Fruit fly (Drosophila melanogaster) whole organism, embryonic: Measurements from ENCODE around the gene CG15034.

Source experiments
- B-H2 ChIP-seq: fragments of 200-800 bp; sonication (Bioruptor generic); optimal IDR thresholded peaks from 2 replicates; lab custom pipeline; 2018; ENCODE audit warnings: missing biosample characterization, mild to moderate bottlenecking, missing genetic modification characterization
- Bgb ChIP-seq: fragments of 200-800 bp; sonication (Bioruptor generic); IDR thresholded peaks from 2 replicates; pipeline ENCODE4 v1.3.6; 2022; ENCODE audit warnings: missing biosample characterization, missing genetic modification characterization; ENCODE audit not compliant: partially characterized antibody
- CG11560 ChIP-seq: fragments of 200-800 bp; sonication (Bioruptor generic); IDR thresholded peaks from 3 replicates; pipeline ENCODE4 v1.3.6; 2022; ENCODE audit warnings: missing biosample characterization, missing genetic modification characterization
- CG12942 ChIP-seq: fragments of 200-800 bp; sonication (Bioruptor generic); optimal IDR thresholded peaks from 3 replicates; lab custom pipeline; 2016; ENCODE audit warnings: missing biosample characterization, missing genetic modification characterization
- CG14050 ChIP-seq: fragments of 200-800 bp; sonication (Bioruptor generic); IDR thresholded peaks from 3 replicates; pipeline ENCODE4 v1.3.6; 2022; ENCODE audit warnings: missing biosample characterization, missing genetic modification characterization
- CG1792 ChIP-seq: fragments of 200-800 bp; sonication (Bioruptor generic); optimal IDR thresholded peaks from 2 replicates; lab custom pipeline; 2016; ENCODE audit warnings: missing biosample characterization, missing genetic modification characterization
- CG18011 ChIP-seq: fragments of 200-800 bp; sonication (Bioruptor generic); optimal IDR thresholded peaks from 2 replicates; lab custom pipeline; 2017; ENCODE audit warnings: missing biosample characterization, missing genetic modification characterization, mild to moderate bottlenecking, moderate library complexity, missing genotype
- CG2202 ChIP-seq: fragments of 200-800 bp; sonication (Bioruptor generic); optimal IDR thresholded peaks from 2 replicates; lab custom pipeline; 2018; ENCODE audit warnings: missing biosample characterization, mild to moderate bottlenecking, missing genetic modification characterization
- CG2889 ChIP-seq: fragments of 200-800 bp; sonication (Bioruptor generic); IDR thresholded peaks from 3 replicates; pipeline ENCODE4 v1.3.6; 2022; ENCODE audit warnings: missing biosample characterization, missing genetic modification characterization
- CG30431 ChIP-seq: fragments of 200-800 bp; sonication (Bioruptor generic); optimal IDR thresholded peaks from 2 replicates; lab custom pipeline; 2017; ENCODE audit warnings: missing biosample characterization, missing genetic modification characterization
- CG31365 ChIP-seq: fragments of 200-800 bp; sonication (Bioruptor generic); optimal IDR thresholded peaks from 2 replicates; lab custom pipeline; 2018; ENCODE audit warnings: missing biosample characterization, mild to moderate bottlenecking, missing genetic modification characterization
- CG3163 ChIP-seq: fragments of 200-800 bp; sonication (Bioruptor generic); optimal IDR thresholded peaks from 3 replicates; lab custom pipeline; 2016; ENCODE audit warnings: missing biosample characterization, missing genetic modification characterization
- CG3726 ChIP-seq: fragments of 200-800 bp; sonication (Bioruptor generic); IDR thresholded peaks from 3 replicates; pipeline ENCODE4, ENCODE4 v1.3.6; 2022; ENCODE audit warnings: missing biosample characterization, missing genetic modification characterization
- CG4730 ChIP-seq: fragments of 200-800 bp; sonication (Bioruptor generic); IDR thresholded peaks from 2 replicates; pipeline ENCODE4 v1.3.6; 2022; ENCODE audit warnings: missing biosample characterization, missing genetic modification characterization
- CG5245 ChIP-seq: fragments of 200-800 bp; sonication (Bioruptor generic); optimal IDR thresholded peaks from 3 replicates; lab custom pipeline; 2016; ENCODE audit warnings: missing biosample characterization, missing genetic modification characterization
- CG6654 ChIP-seq: fragments of 200-800 bp; sonication (Bioruptor generic); optimal IDR thresholded peaks from 2 replicates; lab custom pipeline; 2017; ENCODE audit warnings: missing biosample characterization, mild to moderate bottlenecking, missing genetic modification characterization
- CG7839 ChIP-seq: fragments of 200-800 bp; sonication (Bioruptor generic); optimal IDR thresholded peaks from 3 replicates; lab custom pipeline; 2018; ENCODE audit warnings: missing biosample characterization, mild to moderate bottlenecking, missing genetic modification characterization, moderate library complexity
- CG8388 ChIP-seq: fragments of 200-800 bp; sonication (Bioruptor generic); optimal IDR thresholded peaks from 2 replicates; lab custom pipeline; 2019; ENCODE audit warnings: missing biosample characterization, mild to moderate bottlenecking, missing genetic modification characterization, moderate library complexity
- CG8944 ChIP-seq: fragments of 200-800 bp; sonication (Bioruptor generic); optimal IDR thresholded peaks from 3 replicates; lab custom pipeline; 2016; ENCODE audit warnings: missing biosample characterization, missing genetic modification characterization
- CG9727 ChIP-seq: fragments of 200-800 bp; sonication (Bioruptor generic); optimal IDR thresholded peaks from 3 replicates; lab custom pipeline; 2017; ENCODE audit warnings: missing biosample characterization, mild to moderate bottlenecking, missing genetic modification characterization
- CoRest ChIP-seq: fragments of 200-800 bp; sonication (Bioruptor generic); optimal IDR thresholded peaks from 3 replicates; lab custom pipeline; 2018; ENCODE audit warnings: missing biosample characterization, mild to moderate bottlenecking, missing genetic modification characterization, moderate library complexity
- CrebB ChIP-seq: fragments of 200-800 bp; sonication (Bioruptor generic); optimal IDR thresholded peaks from 3 replicates; lab custom pipeline; 2018; ENCODE audit warnings: missing biosample characterization, mild to moderate bottlenecking, missing genetic modification characterization
- Drgx ChIP-seq: fragments of 200-800 bp; sonication (Bioruptor generic); IDR thresholded peaks from 2 replicates; pipeline ENCODE4 v1.3.6; 2022; ENCODE audit warnings: missing biosample characterization, missing genetic modification characterization
- Fer3 ChIP-seq: fragments of 200-800 bp; sonication (Bioruptor generic); optimal IDR thresholded peaks from 2 replicates; lab custom pipeline; 2018; ENCODE audit warnings: missing biosample characterization, mild to moderate bottlenecking, missing genetic modification characterization, moderate library complexity
- H15 ChIP-seq: fragments of 200-800 bp; sonication (Bioruptor generic); IDR thresholded peaks from 3 replicates; pipeline ENCODE4 v1.3.6; 2022; ENCODE audit warnings: missing biosample characterization, missing genetic modification characterization
- Hand ChIP-seq: fragments of 200-800 bp; sonication (Bioruptor generic); optimal IDR thresholded peaks from 2 replicates; lab custom pipeline; 2017; ENCODE audit warnings: mild to moderate bottlenecking, missing biosample characterization, missing genetic modification reagents, missing genetic modification characterization
- Hmr ChIP-seq: fragments of 200-800 bp; sonication (Bioruptor generic); optimal IDR thresholded peaks from 3 replicates; lab custom pipeline; 2017; ENCODE audit warnings: mild to moderate bottlenecking, missing biosample characterization, missing genetic modification reagents, missing genetic modification characterization
- Jarid2 ChIP-seq: fragments of 200-800 bp; sonication (Bioruptor generic); optimal IDR thresholded peaks from 3 replicates; lab custom pipeline; 2017; ENCODE audit warnings: mild to moderate bottlenecking, missing biosample characterization, missing genetic modification reagents, missing genetic modification characterization
- Lim3 ChIP-seq: fragments of 200-800 bp; sonication (Bioruptor generic); IDR thresholded peaks from 2 replicates; pipeline ENCODE4 v1.3.6; 2022; ENCODE audit warnings: missing biosample characterization, missing genetic modification characterization
- Nf-YB ChIP-seq: fragments of 200-800 bp; sonication (Bioruptor generic); optimal IDR thresholded peaks from 3 replicates; lab custom pipeline; 2019; ENCODE audit warnings: missing biosample characterization, mild to moderate bottlenecking, missing genetic modification characterization, moderate library complexity
- Oli ChIP-seq: fragments of 200-800 bp; sonication (Bioruptor generic); optimal IDR thresholded peaks from 2 replicates; lab custom pipeline; 2018; ENCODE audit warnings: missing biosample characterization, mild to moderate bottlenecking, missing genetic modification characterization, moderate library complexity
- Ptx1 ChIP-seq: fragments of 200-800 bp; sonication (Bioruptor generic); IDR thresholded peaks from 2 replicates; pipeline ENCODE4 v1.3.6; 2022; ENCODE audit warnings: missing biosample characterization, missing genetic modification characterization
- Ssrp ChIP-seq: fragments of 200-800 bp; sonication (Bioruptor generic); optimal IDR thresholded peaks from 2 replicates; lab custom pipeline; 2018; ENCODE audit warnings: missing biosample characterization, mild to moderate bottlenecking, missing genetic modification characterization, moderate library complexity
- Stat92E ChIP-seq, 3 experiments: fragments of >200 bp in 2 of 3; fragments of 200-800 bp in 1 of 3; sonication (Bioruptor generic) in 1 of 3; optimal IDR thresholded peaks; 2 replicates each; lab custom pipeline; 2017 to 2019; ENCODE audit warnings: missing biosample characterization in 3 of 3, missing genetic modification characterization in 3 of 3, mild to moderate bottlenecking in 1 of 3, moderate library complexity in 1 of 3
- Vsx1 ChIP-seq: fragments of 200-800 bp; sonication (Bioruptor generic); optimal IDR thresholded peaks from 2 replicates; lab custom pipeline; 2017; ENCODE audit warnings: missing biosample characterization, mild to moderate bottlenecking, missing genetic modification characterization, missing genetic modification reagents
- cas ChIP-seq: fragments of 200-800 bp; sonication (Bioruptor generic); IDR thresholded peaks from 2 replicates; pipeline ENCODE4 v1.3.6; 2022; ENCODE audit warnings: missing biosample characterization, missing genetic modification characterization
- ci ChIP-seq: fragments of 200-800 bp; sonication (Bioruptor generic); IDR thresholded peaks from 3 replicates; pipeline ENCODE4 v1.3.6; 2022; ENCODE audit warnings: missing biosample characterization, missing genetic modification characterization
- crol ChIP-seq: fragments of 200-800 bp; sonication (Bioruptor generic); IDR thresholded peaks from 2 replicates; pipeline ENCODE4 v1.3.6; 2022; ENCODE audit warnings: missing biosample characterization, missing genetic modification characterization
- danr ChIP-seq: fragments of 200-800 bp; sonication (Bioruptor generic); IDR thresholded peaks from 2 replicates; pipeline ENCODE4 v1.3.6; 2022; ENCODE audit warnings: missing biosample characterization, missing genetic modification characterization
- dm ChIP-seq: fragments of 200-800 bp; sonication (Bioruptor generic); optimal IDR thresholded peaks from 3 replicates; lab custom pipeline; 2016; ENCODE audit warnings: missing biosample characterization, missing genetic modification characterization
- dmrt11E ChIP-seq: fragments of 200-800 bp; sonication (Bioruptor generic); optimal IDR thresholded peaks from 3 replicates; lab custom pipeline; 2018; ENCODE audit warnings: missing biosample characterization, mild to moderate bottlenecking, missing genetic modification characterization, moderate library complexity
- emc ChIP-seq: fragments of 200-800 bp; sonication (Bioruptor generic); optimal IDR thresholded peaks from 2 replicates; lab custom pipeline; 2016; ENCODE audit warnings: missing biosample characterization, missing genetic modification characterization
- fd96Cb ChIP-seq: fragments of 200-800 bp; sonication (Bioruptor generic); optimal IDR thresholded peaks from 2 replicates; lab custom pipeline; 2018; ENCODE audit warnings: missing biosample characterization, mild to moderate bottlenecking, missing genetic modification characterization, moderate library complexity
- kah ChIP-seq: fragments of 200-800 bp; sonication (Bioruptor generic); optimal IDR thresholded peaks from 2 replicates; lab custom pipeline; 2018; ENCODE audit warnings: missing biosample characterization, mild to moderate bottlenecking, missing genetic modification characterization
- luna ChIP-seq: fragments of 200-800 bp; sonication (Bioruptor generic); optimal IDR thresholded peaks from 2 replicates; lab custom pipeline; 2016; ENCODE audit warnings: missing biosample characterization, missing genetic modification characterization
- tll ChIP-seq, 2 experiments: fragments of 200-800 bp in 1 of 2; fragments of >200 bp in 1 of 2; sonication (Bioruptor generic) in 1 of 2; optimal IDR thresholded peaks; 2 replicates each; lab custom pipeline; 2017 to 2019; ENCODE audit warnings: missing biosample characterization in 2 of 2, missing genetic modification characterization in 2 of 2, mild to moderate bottlenecking in 1 of 2, moderate library complexity in 1 of 2
- wek ChIP-seq: fragments of 200-800 bp; sonication (Bioruptor generic); optimal IDR thresholded peaks from 3 replicates; lab custom pipeline; 2018; ENCODE audit warnings: missing biosample characterization, mild to moderate bottlenecking, missing genetic modification characterization, moderate library complexity
- zen2 ChIP-seq: fragments of 200-800 bp; sonication (Bioruptor generic); IDR thresholded peaks from 3 replicates; pipeline ENCODE4 v1.3.6; 2022; ENCODE audit warnings: missing biosample characterization, missing genetic modification characterization; ENCODE audit not compliant: partially characterized antibody

Gene CG15034

DNA sequence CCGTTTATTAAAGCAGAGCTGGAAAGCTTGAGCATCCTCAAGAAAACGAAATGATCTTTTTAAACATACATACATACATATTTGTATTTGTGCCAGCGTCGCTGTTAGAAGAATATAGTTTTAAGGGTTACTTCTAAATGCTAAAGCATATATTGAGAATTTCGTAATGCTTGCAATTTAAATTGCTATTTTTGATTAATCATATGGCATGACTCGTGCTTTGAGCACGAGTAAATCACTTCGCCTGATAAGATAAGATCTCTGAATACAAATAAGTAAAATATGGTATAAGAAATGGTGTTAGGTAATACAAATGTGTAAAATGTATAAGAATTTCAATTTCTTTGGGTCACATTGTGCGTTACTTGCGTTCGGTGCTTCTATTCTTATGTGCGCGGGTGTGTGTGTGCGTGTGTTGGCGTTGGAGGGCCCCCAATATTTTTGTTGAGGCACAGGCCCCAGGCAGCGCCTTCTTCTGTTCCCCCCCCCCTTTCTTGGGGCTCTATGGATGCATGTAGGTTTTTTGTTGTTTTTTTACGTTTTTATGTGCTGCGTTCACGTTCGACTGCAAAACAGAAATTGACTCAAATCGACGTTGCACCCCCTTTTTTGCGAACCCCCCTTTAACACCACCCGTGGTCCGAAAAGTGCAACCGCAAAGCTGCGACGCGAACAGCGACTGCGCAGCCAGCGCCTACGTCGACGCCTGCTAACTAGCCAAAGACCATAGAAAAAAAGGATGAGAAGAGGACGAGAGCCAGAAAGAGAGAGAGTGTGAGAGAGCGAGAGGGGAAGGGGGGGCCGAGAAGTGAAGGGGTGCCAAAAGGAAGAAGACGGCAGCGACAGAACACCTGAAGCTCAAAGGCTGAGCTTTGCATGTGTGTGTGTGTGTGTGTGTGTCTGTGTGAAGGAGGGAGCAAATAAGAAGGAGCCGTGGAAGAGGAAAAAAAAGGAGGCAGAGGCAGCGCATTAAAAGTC lies 45.7 kb downstream of the CG15034 start (continued):
- 0 out of 3 replicates have a peak, but pooled peaks have one; percentile 49 for TF ChIP-seq CG3726 (GFP tag; lab: Robert Waterston, UW)
- TF ChIP-seq CG18011, result no peak
- peak; percentile 49 for TF ChIP-seq Nf-YB (GFP tag; lab: Kevin White, UChicago)
- no peak for TF ChIP-seq B-H2 (GFP tag; lab: Kevin White, UChicago)
- TF ChIP-seq CG3163 (GFP tag; lab: Kevin White, UChicago), result no peak
- no peak for TF ChIP-seq emc (GFP tag; lab: Kevin White, UChicago)
- TF ChIP-seq CG11560 (tag; lab: Robert Waterston, UW), result no peak
- TF ChIP-seq zen2, result no peak
- no peak for TF ChIP-seq danr (GFP tag; lab: Robert Waterston, UW)
- no peak for TF ChIP-seq CG2202 (tag; lab: Kevin White, UChicago)
- no peak for TF ChIP-seq CG2889 (GFP tag; lab: Robert Waterston, UW)
- TF ChIP-seq CG12942, result no peak
- TF ChIP-seq tll (GFP tag; optimal IDR thresholded peaks at IDR 0.05; lab: Kevin White, UChicago), result no peak
- no peak for TF ChIP-seq Vsx1 (GFP tag; lab: Kevin White, UChicago)
- no peak for TF ChIP-seq CG8944 (GFP tag; lab: Kevin White, UChicago)
- no peak for TF ChIP-seq wek (GFP tag; lab: Kevin White, UChicago)
- TF ChIP-seq CG4730 (GFP tag; lab: Robert Waterston, UW), result peak; percentile 35; the same call in 1 of the 2 replicates
- no peak for TF ChIP-seq CG5245 (GFP tag; lab: Kevin White, UChicago)
- TF ChIP-seq Lim3 (GFP tag; lab: Robert Waterston, UW), result no peak
- no peak for TF ChIP-seq kah
- no peak for TF ChIP-seq Stat92E (GFP tag; optimal IDR thresholded peaks at IDR 0.05; lab: Kevin White, UChicago)
- peak; percentile 74 for TF ChIP-seq CG9727
- TF ChIP-seq Hmr (GFP tag; lab: Kevin White, UChicago), result peak; percentile 33
- peak; percentile 82 for TF ChIP-seq CoRest (tag; lab: Kevin White, UChicago)
- peak; percentile 15 for TF ChIP-seq CG1792 (GFP tag; lab: Kevin White, UChicago)
- peak; percentile 56 for TF ChIP-seq CG8388
- TF ChIP-seq ci (GFP tag; lab: Robert Waterston, UW), result peak; percentile 80
- TF ChIP-seq dmrt11E (tag; lab: Kevin White, UChicago), result peak; percentile 74
- TF ChIP-seq CG7839 (tag; lab: Kevin White, UChicago), result peak; percentile 66
- TF ChIP-seq fd96Cb, result peak; percentile 60
- no peak for TF ChIP-seq Hand
- no peak for TF ChIP-seq CG31365 (tag; lab: Kevin White, UChicago)
- TF ChIP-seq CG30431 (GFP tag; lab: Kevin White, UChicago), result peak; percentile 29
- TF ChIP-seq crol (GFP tag; lab: Robert Waterston, UW), result peak; percentile 87
- TF ChIP-seq Ptx1, result peak; percentile 63
- no peak for TF ChIP-seq CrebB
- peak; percentile 36; the same call in 1 of the 3 replicates for TF ChIP-seq H15 (GFP tag; lab: Robert Waterston, UW)
- TF ChIP-seq Oli, result peak; percentile 78
- TF ChIP-seq luna (GFP tag; lab: Kevin White, UChicago), result no peak
- TF ChIP-seq dm (GFP tag; lab: Kevin White, UChicago), result no peak
- peak; percentile 29 for TF ChIP-seq Jarid2 (GFP tag; lab: Kevin White, UChicago)
- peak; percentile 53 for TF ChIP-seq Ssrp (tag; lab: Kevin White, UChicago)
- no peak for TF ChIP-seq Bgb
- TF ChIP-seq Drgx, result peak; percentile 72
- TF ChIP-seq Fer3 (tag; lab: Kevin White, UChicago), result no peak
- TF ChIP-seq cas (GFP tag; lab: Robert Waterston, UW), result no peak
- TF ChIP-seq CG6654, result peak; percentile 50
- no peak; the same call in 2 of the 3 replicates for TF ChIP-seq CG14050 (GFP tag; lab: Robert Waterston, UW)
